Fruit fly (Drosophila melanogaster): ENCODE data around the gene Myc.

Gene Myc

DNA sequence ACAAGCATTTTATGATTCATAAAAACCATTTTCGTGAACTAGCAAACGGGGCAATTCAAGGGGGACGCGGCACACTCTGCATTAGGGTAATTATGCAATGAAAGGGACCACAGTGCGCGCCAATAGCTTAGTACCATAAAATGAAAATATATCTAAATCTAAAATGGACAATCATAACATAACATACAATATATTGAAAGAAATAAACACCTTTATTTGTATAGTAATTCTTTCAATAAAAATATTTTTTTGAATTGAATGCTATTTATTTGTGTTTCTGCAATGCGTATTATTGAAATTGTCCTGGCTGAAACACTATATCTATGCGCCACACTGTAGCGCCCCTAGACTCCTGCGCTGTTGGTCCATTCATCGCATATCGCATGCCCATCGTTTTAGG, 22.0 kb upstream of the Myc start:
- TF ChIP-seq CG15696 (tag; optimal IDR thresholded peaks at IDR 0.05): peak; percentile 26
- no peak for TF ChIP-seq Lim3 (GFP tag; IDR thresholded peaks at IDR 0.05)
- 0 out of 3 replicates have a peak, but pooled peaks have one; percentile 25 for TF ChIP-seq CG17361 (GFP tag; IDR thresholded peaks at IDR 0.05)
- no peak for TF ChIP-seq eve (GFP tag; optimal IDR thresholded peaks at IDR 0.05)
- TF ChIP-seq CG6175 (GFP tag; IDR thresholded peaks at IDR 0.05): no peak
- TF ChIP-seq Fer1 (GFP tag; optimal IDR thresholded peaks at IDR 0.05): no peak
- peak; percentile 44 for TF ChIP-seq sens (GFP tag)
- 0 out of 2 replicates have a peak, but pooled peaks have one; percentile 12 for TF ChIP-seq MBD-R2 (GFP tag; IDR thresholded peaks at IDR 0.05)
- peak; percentile 12 for TF ChIP-seq Xbp1 (GFP tag; optimal IDR thresholded peaks at IDR 0.05)
- peak; percentile 1 for TF ChIP-seq CG10209 (GFP tag; optimal IDR thresholded peaks at IDR 0.05)
- 0 out of 3 replicates have a peak, but pooled peaks have one; percentile 22 for TF ChIP-seq zfh1 (GFP tag; IDR thresholded peaks at IDR 0.05)
- TF ChIP-seq CG16815 (GFP tag; optimal IDR thresholded peaks at IDR 0.05): peak; percentile 6
- no peak for TF ChIP-seq CG7786 (GFP tag; optimal IDR thresholded peaks at IDR 0.05)
- TF ChIP-seq bbx (GFP tag; IDR thresholded peaks at IDR 0.05; ENCODE audit: partially characterized antibody): no peak
- peak; percentile 2 for TF ChIP-seq lilli (GFP tag; optimal IDR thresholded peaks at IDR 0.05)
- peak; percentile 9 for TF ChIP-seq grau (tag; optimal IDR thresholded peaks at IDR 0.05)
- no peak for TF ChIP-seq Meics (GFP tag; optimal IDR thresholded peaks at IDR 0.05)
- peak; percentile 36; the same call in 1 of the 2 replicates for TF ChIP-seq CG6689 (GFP tag; IDR thresholded peaks at IDR 0.05)
- TF ChIP-seq Doc3 (GFP tag; IDR thresholded peaks at IDR 0.05; ENCODE audit: partially characterized antibody): no peak
- TF ChIP-seq CG7357 (GFP tag; IDR thresholded peaks at IDR 0.05): no peak
- peak; percentile 15 for TF ChIP-seq D19A (tag; optimal IDR thresholded peaks at IDR 0.05)
- no peak for TF ChIP-seq Hmr (GFP tag; optimal IDR thresholded peaks at IDR 0.05)
- peak; percentile 67 for TF ChIP-seq Xrp1 (GFP tag; IDR thresholded peaks at IDR 0.05)
- no peak for TF ChIP-seq Mad (GFP tag; optimal IDR thresholded peaks at IDR 0.05)
- peak; percentile 55 for TF ChIP-seq Med (GFP tag)
- TF ChIP-seq Ssrp (tag; optimal IDR thresholded peaks at IDR 0.05): peak; percentile 1
- peak; percentile 22 for TF ChIP-seq Sox102F (GFP tag; optimal IDR thresholded peaks at IDR 0.05)
- peak; percentile 12 for TF ChIP-seq Ets65A (GFP tag)
- TF ChIP-seq prd (optimal IDR thresholded peaks at IDR 0.05): no peak
- peak; percentile 53; the same call in 1 of the 3 replicates for TF ChIP-seq prd (GFP tag; IDR thresholded peaks at IDR 0.05)
- no peak for TF ChIP-seq CG9932 (GFP tag; IDR thresholded peaks at IDR 0.05)
- 0 out of 2 replicates have a peak, but pooled peaks have one; percentile 19 for TF ChIP-seq CG32767 (GFP tag; IDR thresholded peaks at IDR 0.05)
- TF ChIP-seq kah (GFP tag; optimal IDR thresholded peaks at IDR 0.05): no peak
- peak; percentile 30 for TF ChIP-seq CG7839 (tag; optimal IDR thresholded peaks at IDR 0.05)
- 0 out of 2 replicates have a peak, but pooled peaks have one; percentile 14 for TF ChIP-seq lmd (GFP tag; IDR thresholded peaks at IDR 0.05)
- peak; percentile 57 for TF ChIP-seq dmrt11E (tag; optimal IDR thresholded peaks at IDR 0.05)
- peak; percentile 19 for TF ChIP-seq CG11504 (tag; optimal IDR thresholded peaks at IDR 0.05)
- peak; percentile 50; the same call in 2 of the 3 replicates for TF ChIP-seq row (GFP tag; IDR thresholded peaks at IDR 0.05)
- 0 out of 2 replicates have a peak, but pooled peaks have one; percentile 5 for TF ChIP-seq CG14667 (GFP tag; IDR thresholded peaks at IDR 0.05)
- no peak for TF ChIP-seq D (optimal IDR thresholded peaks at IDR 0.05)
- peak; percentile 6 for TF ChIP-seq D (GFP tag; optimal IDR thresholded peaks at IDR 0.05)
- peak; percentile 37 for TF ChIP-seq CG18262 (tag; optimal IDR thresholded peaks at IDR 0.05)
- TF ChIP-seq CG32772 (GFP tag; IDR thresholded peaks at IDR 0.05): 0 out of 2 replicates have a peak, but pooled peaks have one; percentile 19
- TF ChIP-seq CG7556 (GFP tag; optimal IDR thresholded peaks at IDR 0.05): peak; percentile 24
- no peak for TF ChIP-seq CG11085 (GFP tag; IDR thresholded peaks at IDR 0.05)
- TF ChIP-seq CG11093 (GFP tag; IDR thresholded peaks at IDR 0.05): 0 out of 3 replicates have a peak, but pooled peaks have one; percentile 11
- peak; percentile 1 for TF ChIP-seq Chrac-16 (GFP tag; optimal IDR thresholded peaks at IDR 0.05)
- TF ChIP-seq CG34422 (GFP tag; IDR thresholded peaks at IDR 0.05): no peak
- peak; percentile 4 for TF ChIP-seq az2 (GFP tag; optimal IDR thresholded peaks at IDR 0.05)
- peak; percentile 25 for TF ChIP-seq CG14710 (tag; optimal IDR thresholded peaks at IDR 0.05)
- TF ChIP-seq CG2678 (tag; optimal IDR thresholded peaks at IDR 0.05): no peak
